Fruit fly (Drosophila melanogaster): Measurements from ENCODE around the gene tutl.

dm6 chr2L:4331779-4332328 lies 48.9 kb downstream of the tutl start:
- TF ChIP-seq fd96Ca (GFP tag; IDR thresholded peaks at IDR 0.05) (no peak), CG15710 (tag; optimal IDR thresholded peaks at IDR 0.05) (no peak), CG17806 (tag; optimal IDR thresholded peaks at IDR 0.05) (no peak), CG4496 (GFP tag; IDR thresholded peaks at IDR 0.05) (0 out of 3 replicates have a peak, but pooled peaks have one; percentile 10), Snoo (tag; optimal IDR thresholded peaks at IDR 0.05) (no peak), CG10348 (GFP tag; IDR thresholded peaks at IDR 0.05) (no peak)

All from whole organism, pupa.